Worm (Caenorhabditis elegans) whole organism, mixed stage, embryonic: ENCODE data around the gene crb-1.

ENCODE experiments used
- M03D4.4 ChIP-seq: sonication (generic microtip); optimal IDR thresholded peaks from 2 replicates; lab custom pipeline; 2017; ENCODE audit warnings: mild to moderate bottlenecking, missing genetic modification characterization, missing compliant biosample characterization
- bed-3 ChIP-seq: fragments of 200-800 bp; sonication (Bioruptor generic); optimal IDR thresholded peaks from 3 replicates; lab custom pipeline; 2018; ENCODE audit warnings: mild to moderate bottlenecking, missing genetic modification characterization, moderate library complexity, missing compliant biosample characterization
- blmp-1 ChIP-seq: fragments of 150-350 bp; optimal IDR thresholded peaks from 2 replicates; lab custom pipeline; 2014; ENCODE audit warnings: missing biosample characterization, missing genetic modification characterization
- ceh-43 ChIP-seq: fragments of 200-800 bp; sonication (Bioruptor generic); optimal IDR thresholded peaks from 2 replicates; lab custom pipeline; 2018; ENCODE audit warnings: mild to moderate bottlenecking, missing genetic modification characterization, moderate library complexity, missing compliant biosample characterization
- ceh-83 ChIP-seq: fragments of 200-800 bp; sonication (Bioruptor generic); optimal IDR thresholded peaks from 2 replicates; lab custom pipeline; 2018; ENCODE audit warnings: mild to moderate bottlenecking, missing genetic modification characterization, missing compliant biosample characterization
- ces-1 ChIP-seq: fragments of 150-350 bp; optimal IDR thresholded peaks from 2 replicates; lab custom pipeline; 2014; ENCODE audit warnings: missing biosample characterization, missing genetic modification reagents, missing genetic modification characterization
- cnd-1 ChIP-seq: fragments of 200-800 bp; sonication (Bioruptor generic); optimal IDR thresholded peaks from 2 replicates; lab custom pipeline; 2018; ENCODE audit warnings: mild to moderate bottlenecking, missing genetic modification characterization, missing compliant biosample characterization
- drap-1 ChIP-seq: fragments of 200-800 bp; sonication (Bioruptor generic); optimal IDR thresholded peaks from 3 replicates; lab custom pipeline; 2018; ENCODE audit warnings: mild to moderate bottlenecking, missing genetic modification characterization, missing compliant biosample characterization
- elt-1 ChIP-seq: sonication (generic microtip); optimal IDR thresholded peaks from 2 replicates; lab custom pipeline; 2017; ENCODE audit warnings: missing genetic modification characterization, mild to moderate bottlenecking, missing compliant biosample characterization, antibody characterized with exemption, moderate library complexity, borderline replicate concordance; ENCODE audit not compliant: insufficient read depth
- elt-3 ChIP-seq: fragments of 150-350 bp; optimal IDR thresholded peaks from 2 replicates; lab custom pipeline; 2014; ENCODE audit warnings: missing biosample characterization, missing genetic modification characterization
- flh-1 ChIP-seq: fragments of 200-800 bp; sonication (Bioruptor generic); optimal IDR thresholded peaks from 2 replicates; lab custom pipeline; 2018; ENCODE audit warnings: mild to moderate bottlenecking, missing genetic modification characterization, moderate library complexity, missing compliant biosample characterization
- ham-2 ChIP-seq: fragments of 200-800 bp; sonication (Bioruptor generic); optimal IDR thresholded peaks from 2 replicates; lab custom pipeline; 2018; ENCODE audit warnings: mild to moderate bottlenecking, missing genetic modification characterization, missing compliant biosample characterization
- hlh-1 ChIP-seq: fragments of 150-350 bp; optimal IDR thresholded peaks from 2 replicates; lab custom pipeline; 2014; ENCODE audit warnings: missing biosample characterization, missing genetic modification reagents, missing genetic modification characterization
- lin-13 ChIP-seq: fragments of 150-350 bp; optimal IDR thresholded peaks from 2 replicates; lab custom pipeline; 2014; ENCODE audit warnings: missing biosample characterization, missing genetic modification characterization
- lin-32 ChIP-seq: fragments of 200-800 bp; sonication (Bioruptor generic); optimal IDR thresholded peaks from 2 replicates; lab custom pipeline; 2018; ENCODE audit warnings: mild to moderate bottlenecking, missing genetic modification characterization, missing compliant biosample characterization
- mab-5 ChIP-seq: fragments of 150-350 bp; optimal IDR thresholded peaks from 2 replicates; lab custom pipeline; 2014; ENCODE audit warnings: missing biosample characterization, missing genetic modification characterization
- mep-1 ChIP-seq: fragments of 150-350 bp; optimal IDR thresholded peaks from 2 replicates; lab custom pipeline; 2017; ENCODE audit warnings: missing biosample characterization, missing genetic modification reagents, missing genetic modification characterization, inconsistent platforms
- mls-2 ChIP-seq: sonication (generic microtip); optimal IDR thresholded peaks from 2 replicates; lab custom pipeline; 2016; ENCODE audit warnings: mild to moderate bottlenecking, missing genetic modification characterization, moderate library complexity, missing compliant biosample characterization
- nhr-12 ChIP-seq: fragments of 150-350 bp; optimal IDR thresholded peaks from 2 replicates; lab custom pipeline; 2014; ENCODE audit warnings: missing biosample characterization, missing genetic modification characterization
- nhr-2 ChIP-seq: fragments of 150-350 bp; optimal IDR thresholded peaks from 2 replicates; lab custom pipeline; 2014; ENCODE audit warnings: missing biosample characterization, missing genetic modification characterization
- nhr-237 ChIP-seq: fragments of 150-350 bp; optimal IDR thresholded peaks from 2 replicates; lab custom pipeline; 2014; ENCODE audit warnings: missing biosample characterization, missing genetic modification characterization
- nhr-28 ChIP-seq: fragments of 150-350 bp; optimal IDR thresholded peaks from 2 replicates; lab custom pipeline; 2014; ENCODE audit warnings: missing biosample characterization, missing genetic modification characterization
- nhr-76 ChIP-seq: sonication (generic microtip); optimal IDR thresholded peaks from 2 replicates; lab custom pipeline; 2017; ENCODE audit warnings: missing biosample characterization, missing genetic modification characterization
- pha-4 ChIP-seq: fragments of 150-350 bp; optimal IDR thresholded peaks from 2 replicates; lab custom pipeline; 2018; ENCODE audit warnings: missing biosample characterization, missing genetic modification reagents, missing genetic modification characterization
- sem-2 ChIP-seq: fragments of 200-800 bp; sonication (Bioruptor generic); optimal IDR thresholded peaks from 2 replicates; lab custom pipeline; 2018; ENCODE audit warnings: mild to moderate bottlenecking, missing genetic modification characterization, missing compliant biosample characterization
- snpc-4 ChIP-seq: fragments of 150-350 bp; optimal IDR thresholded peaks from 2 replicates; lab custom pipeline; 2014; ENCODE audit warnings: missing biosample characterization, missing genetic modification characterization
- sptf-1 ChIP-seq: sonication (generic microtip); optimal IDR thresholded peaks from 2 replicates; lab custom pipeline; 2017; ENCODE audit warnings: mild to moderate bottlenecking, missing genetic modification characterization, moderate library complexity, missing compliant biosample characterization
- tbx-8 ChIP-seq: fragments of 200-800 bp; sonication (Bioruptor generic); optimal IDR thresholded peaks from 2 replicates; lab custom pipeline; 2018; ENCODE audit warnings: mild to moderate bottlenecking, missing genetic modification characterization, moderate library complexity, missing compliant biosample characterization
- unc-120 ChIP-seq: sonication (generic microtip); optimal IDR thresholded peaks from 2 replicates; lab custom pipeline; 2017; ENCODE audit warnings: missing genetic modification characterization, missing compliant biosample characterization; ENCODE audit not compliant: poor library complexity, severe bottlenecking
- unc-39 ChIP-seq: fragments of 150-350 bp; optimal IDR thresholded peaks from 2 replicates; lab custom pipeline; 2014; ENCODE audit warnings: missing biosample characterization, missing genetic modification characterization
- unc-62 ChIP-seq: fragments of 150-350 bp; optimal IDR thresholded peaks from 2 replicates; lab custom pipeline; 2014; ENCODE audit warnings: missing biosample characterization, missing genetic modification reagents, missing genetic modification characterization
- zip-8 ChIP-seq: fragments of 150-350 bp; optimal IDR thresholded peaks from 2 replicates; lab custom pipeline; 2014; ENCODE audit warnings: missing biosample characterization, missing genetic modification characterization
- ztf-11 ChIP-seq: fragments of 150-350 bp; optimal IDR thresholded peaks from 2 replicates; lab custom pipeline; 2014; ENCODE audit warnings: missing biosample characterization, missing genetic modification characterization

crb-1 gene

DNA sequence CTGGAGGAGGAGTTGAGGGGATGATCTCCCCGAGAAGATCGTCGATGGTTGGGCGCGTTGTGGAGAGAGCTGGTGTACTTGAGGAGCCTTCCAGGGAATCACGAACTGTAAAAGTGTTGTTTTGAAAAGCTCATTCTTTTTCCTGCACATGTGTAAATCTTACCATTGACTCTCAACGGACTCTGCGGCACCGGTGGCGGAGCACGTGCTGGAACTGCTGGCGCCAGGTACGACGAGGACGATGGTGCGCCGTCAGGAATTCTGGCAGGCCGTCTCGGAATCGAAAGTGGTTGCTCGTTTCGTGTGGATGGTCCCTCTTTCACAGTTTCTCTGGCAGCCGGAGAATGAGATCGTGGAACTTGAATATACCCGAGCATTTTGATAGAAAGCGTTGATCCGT lies 29.5 kb downstream of the crb-1 start:
- TF ChIP-seq nhr-28: no peak
- no peak for TF ChIP-seq ces-1
- no peak for TF ChIP-seq pha-4 (tag; lab: Kevin White, UChicago)
- no peak for TF ChIP-seq ham-2 (GFP tag; lab: Kevin White, UChicago)
- no peak for TF ChIP-seq sem-2 (GFP tag; lab: Kevin White, UChicago)
- TF ChIP-seq mep-1 (tag; lab: Kevin White, UChicago): no peak
- TF ChIP-seq ceh-83: no peak
- no peak for TF ChIP-seq bed-3 (GFP tag; lab: Kevin White, UChicago)
- TF ChIP-seq nhr-12 (tag; lab: Kevin White, UChicago): no peak
- TF ChIP-seq unc-39 (tag; lab: Kevin White, UChicago): no peak
- no peak for TF ChIP-seq unc-62
- TF ChIP-seq nhr-2 (tag; lab: Kevin White, UChicago): no peak
- no peak for TF ChIP-seq hlh-1 (tag; lab: Kevin White, UChicago)
- no peak for TF ChIP-seq ztf-11
- no peak for TF ChIP-seq lin-13 (tag; lab: Kevin White, UChicago)
- TF ChIP-seq nhr-76 (tag; lab: Kevin White, UChicago): no peak
- no peak for TF ChIP-seq elt-1 (tag; lab: Kevin White, UChicago)
- TF ChIP-seq zip-8 (tag; lab: Kevin White, UChicago): no peak

ce11 chrX:17381975-17382374 lies 31.8 kb downstream of the crb-1 start, which contains the start of gene F10D7.4:
F10D7.4 (minus strand) TSS chrX:17382075.
- no peak for TF ChIP-seq hlh-1 (tag; lab: Kevin White, UChicago)
- TF ChIP-seq sptf-1: no peak
- TF ChIP-seq mep-1 (tag; lab: Kevin White, UChicago): no peak

- no peak for TF ChIP-seq sptf-1
- TF ChIP-seq snpc-4 (tag; lab: Kevin White, UChicago): no peak
- TF ChIP-seq M03D4.4: no peak
- TF ChIP-seq mls-2: no peak
- TF ChIP-seq drap-1 (GFP tag; lab: Kevin White, UChicago): no peak
- no peak for TF ChIP-seq flh-1 (GFP tag; lab: Kevin White, UChicago)
- TF ChIP-seq bed-3 (GFP tag; lab: Kevin White, UChicago): no peak
- no peak for TF ChIP-seq blmp-1
- no peak for TF ChIP-seq pha-4 (tag; lab: Kevin White, UChicago)
- TF ChIP-seq mab-5 (tag; lab: Kevin White, UChicago): no peak
- no peak for TF ChIP-seq lin-32 (GFP tag; lab: Kevin White, UChicago)
- no peak for TF ChIP-seq ham-2 (GFP tag; lab: Kevin White, UChicago)
- no peak for TF ChIP-seq cnd-1 (tag; lab: Kevin White, UChicago)
- no peak for TF ChIP-seq tbx-8 (GFP tag; lab: Kevin White, UChicago)
- no peak for TF ChIP-seq zip-8 (tag; lab: Kevin White, UChicago)
- no peak for TF ChIP-seq elt-3
- TF ChIP-seq sem-2 (GFP tag; lab: Kevin White, UChicago): no peak
- TF ChIP-seq nhr-12 (tag; lab: Kevin White, UChicago): no peak
- TF ChIP-seq unc-120 (tag; lab: Kevin White, UChicago): no peak
- TF ChIP-seq lin-13 (tag; lab: Kevin White, UChicago): no peak
These were observed 34.1 kb downstream of the crb-1 start, which contains the start of gene F10D7.10 for ce11 chrX:17379675-17380074. F10D7.10 (minus strand) TSS chrX:17379775.

DNA sequence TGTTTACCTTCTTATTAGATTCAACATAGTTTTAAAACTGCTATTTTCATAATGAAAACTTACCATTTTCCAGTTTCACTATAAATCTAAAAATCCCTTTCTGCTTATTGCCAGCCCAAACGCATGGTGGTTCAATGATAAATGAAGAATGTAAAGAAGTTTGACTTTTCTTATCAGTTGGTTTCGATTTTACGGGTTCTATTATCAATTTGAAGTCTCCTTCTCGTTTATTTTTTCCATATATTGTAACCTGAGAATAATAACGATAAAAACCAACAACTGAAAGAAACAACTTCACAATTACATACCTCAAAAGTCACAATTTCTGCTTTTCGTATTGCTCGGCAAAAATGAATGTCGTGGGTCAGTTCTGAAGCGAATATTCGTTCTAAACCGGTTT lies 34.8 kb downstream of the crb-1 start:
- TF ChIP-seq ceh-83: no peak
- TF ChIP-seq ceh-43: no peak
- no peak for TF ChIP-seq cnd-1 (tag; lab: Kevin White, UChicago)
- TF ChIP-seq unc-120 (tag; lab: Kevin White, UChicago): no peak
- TF ChIP-seq nhr-237 (tag; lab: Kevin White, UChicago): no peak
- TF ChIP-seq mab-5 (tag; lab: Kevin White, UChicago): no peak
- TF ChIP-seq lin-32 (GFP tag; lab: Kevin White, UChicago): no peak
- no peak for TF ChIP-seq nhr-76 (tag; lab: Kevin White, UChicago)
- TF ChIP-seq bed-3 (GFP tag; lab: Kevin White, UChicago): no peak
